Worm (Caenorhabditis elegans) whole organism, L3 larva: ENCODE data around the gene sex-1.

ENCODE experiments used
- ceh-82 ChIP-seq: fragments of 150-350 bp; optimal IDR thresholded peaks from 2 replicates; lab custom pipeline; 2014; ENCODE audit warnings: missing biosample characterization, missing genetic modification characterization
- egl-27 ChIP-seq: sonication (generic microtip); optimal IDR thresholded peaks from 4 replicates; lab custom pipeline; 2017; ENCODE audit warnings: missing biosample characterization, missing genetic modification reagents, missing genetic modification characterization
- fkh-10 ChIP-seq: sonication (generic microtip); optimal IDR thresholded peaks from 2 replicates; lab custom pipeline; 2017; ENCODE audit warnings: missing biosample characterization, missing genetic modification reagents, missing genetic modification characterization
- nfya-1 ChIP-seq: sonication (generic microtip); optimal IDR thresholded peaks from 2 replicates; lab custom pipeline; 2017; ENCODE audit warnings: missing genetic modification characterization, mild to moderate bottlenecking, missing compliant biosample characterization, antibody characterized with exemption, moderate library complexity; ENCODE audit not compliant: insufficient read depth
- nhr-25 ChIP-seq: sonication (generic microtip); optimal IDR thresholded peaks from 2 replicates; lab custom pipeline; 2017; ENCODE audit warnings: missing biosample characterization, missing genetic modification characterization
- nhr-77 ChIP-seq: fragments of 150-350 bp; optimal IDR thresholded peaks from 2 replicates; lab custom pipeline; 2014; ENCODE audit warnings: missing biosample characterization, missing genetic modification characterization
- snpc-4 ChIP-seq: fragments of 150-350 bp; optimal IDR thresholded peaks from 2 replicates; lab custom pipeline; 2014; ENCODE audit warnings: missing biosample characterization, missing genetic modification characterization
- ztf-11 ChIP-seq: fragments of 150-350 bp; optimal IDR thresholded peaks from 2 replicates; lab custom pipeline; 2014; ENCODE audit warnings: missing biosample characterization, missing genetic modification characterization

ce11 chrX:10188493-10188895 lies 16.7 kb downstream of the sex-1 start:
- peak; percentile 71 for TF ChIP-seq nhr-25 (tag; lab: Kevin White, UChicago)
- peak; percentile 54 for TF ChIP-seq egl-27 (tag; lab: Kevin White, UChicago)
- TF ChIP-seq nhr-77 (tag; lab: Kevin White, UChicago), result no peak
- peak; percentile 84 for TF ChIP-seq nfya-1
- no peak for TF ChIP-seq ztf-11 (tag; lab: Kevin White, UChicago)
- no peak for TF ChIP-seq ceh-82 (tag; lab: Kevin White, UChicago)
- peak; percentile 50 for TF ChIP-seq snpc-4 (tag; lab: Kevin White, UChicago)
- TF ChIP-seq fkh-10 (GFP tag; lab: Kevin White, UChicago), result peak; percentile 28
